Worm (Caenorhabditis elegans): ENCODE data around the gene sqv-3.

DNA sequence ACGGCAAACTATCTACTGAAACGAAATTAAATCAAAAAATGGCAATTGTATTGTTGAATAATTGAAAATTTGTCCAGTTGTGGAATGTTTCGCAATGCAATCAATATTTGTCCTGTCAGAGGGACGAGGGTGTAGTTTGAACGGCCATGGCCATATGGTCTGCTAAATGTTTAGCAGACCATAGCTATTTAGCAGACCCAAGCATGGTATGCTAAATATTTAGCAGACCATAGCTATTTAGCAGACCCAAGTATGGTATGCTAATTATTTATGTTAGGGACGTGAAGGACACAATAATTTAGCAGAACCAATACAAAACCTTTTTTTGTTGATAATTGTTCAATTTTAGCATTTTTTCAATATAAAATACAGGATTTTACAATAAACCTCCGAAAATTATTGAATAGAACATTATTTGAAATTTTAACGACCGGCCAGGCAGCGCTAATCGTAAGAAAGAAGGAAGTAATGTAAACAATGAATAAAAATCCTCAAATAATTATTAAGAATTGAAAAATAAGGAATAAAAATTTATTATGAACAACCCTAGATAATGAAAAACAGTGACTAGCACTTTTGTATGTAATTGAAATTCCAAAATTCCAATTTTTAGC lies 24.9 kb upstream of the sqv-3 start, which contains the start of gene riok-3:
- TF ChIP-seq elt-1 (tag; optimal IDR thresholded peaks at IDR 0.05) = no peak
- TF ChIP-seq ztf-11 (tag; optimal IDR thresholded peaks at IDR 0.05) = no peak
- no peak for TF ChIP-seq mdl-1 (tag; optimal IDR thresholded peaks at IDR 0.05)
- TF ChIP-seq nhr-77 (tag; optimal IDR thresholded peaks at IDR 0.05) = no peak

All from whole organism, L3 larva.